Worm (Caenorhabditis elegans) whole organism, L4/young adult: ENCODE results near the gene C36H8.1.

Experiments used
- dao-5 ChIP-seq: sonication (generic microtip); optimal IDR thresholded peaks from 2 replicates; lab custom pipeline; 2016; ENCODE audit warnings: missing genotype, missing genetic modification characterization, moderate library complexity, missing compliant biosample characterization
- him-1 ChIP-seq: sonication (generic microtip); optimal IDR thresholded peaks from 2 replicates; lab custom pipeline; 2016; ENCODE audit warnings: missing genotype, missing genetic modification reagents, missing genetic modification characterization, missing compliant biosample characterization

ce11 chrIV:12711644-12712043 is 33.0 kb downstream of the C36H8.1 start, which contains the start of gene C27D8.3:
- TF ChIP-seq him-1 (no peak), dao-5 (tag; lab: Kevin White, UChicago) (no peak)
